Fruit fly (Drosophila melanogaster): ENCODE results near the gene CycJ.

Gene CycJ

DNA sequence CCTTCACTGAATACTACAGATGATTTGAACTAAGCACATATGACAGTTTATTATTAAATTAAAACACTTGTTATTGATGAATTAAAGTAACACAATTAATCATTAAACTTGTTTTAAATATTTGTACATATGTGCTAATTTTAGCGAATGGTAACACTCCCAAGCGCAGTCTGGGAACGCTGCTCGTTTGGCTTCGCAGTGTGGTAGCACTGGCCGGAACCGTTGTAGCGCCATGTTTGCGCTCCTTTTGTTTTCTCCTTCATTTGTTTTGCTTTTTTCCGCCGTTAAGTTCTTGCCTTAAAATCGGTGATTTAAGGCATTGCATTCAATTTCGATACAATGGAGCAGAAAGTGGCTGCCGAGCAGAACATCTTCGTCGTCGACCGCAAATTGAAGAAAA is at the start of gene CycJ:
TSS of gene CycJ (plus strand) at position 229 of the 400 bp plus-strand sequence.
- TF ChIP-seq CG8478 (optimal IDR thresholded peaks at IDR 0.05) (no peak), CTCF (optimal IDR thresholded peaks at IDR 0.05) (no peak)

DNA sequence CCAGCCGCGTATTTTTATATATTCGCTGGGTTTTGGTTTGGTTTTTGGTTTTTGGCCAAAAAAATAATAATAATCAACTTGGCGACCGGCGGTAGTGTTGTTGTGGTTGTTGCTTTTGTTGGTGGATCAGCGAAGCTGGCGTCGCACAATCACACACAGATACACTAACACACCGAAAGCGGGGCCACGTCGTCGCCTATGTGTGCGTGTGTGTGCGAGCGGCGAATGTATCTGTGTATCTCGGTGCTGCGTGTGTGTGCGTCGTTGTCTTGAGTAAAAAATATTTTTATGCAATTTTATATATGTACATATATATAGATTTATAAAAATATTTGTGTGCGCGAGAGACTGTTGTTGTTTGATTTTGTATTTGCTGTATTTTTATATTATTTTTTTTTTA is 49.1 kb upstream of the CycJ start:
- TF ChIP-seq CG8478 (optimal IDR thresholded peaks at IDR 0.05) (peak; percentile 2), CTCF (optimal IDR thresholded peaks at IDR 0.05) (no peak)

DNA sequence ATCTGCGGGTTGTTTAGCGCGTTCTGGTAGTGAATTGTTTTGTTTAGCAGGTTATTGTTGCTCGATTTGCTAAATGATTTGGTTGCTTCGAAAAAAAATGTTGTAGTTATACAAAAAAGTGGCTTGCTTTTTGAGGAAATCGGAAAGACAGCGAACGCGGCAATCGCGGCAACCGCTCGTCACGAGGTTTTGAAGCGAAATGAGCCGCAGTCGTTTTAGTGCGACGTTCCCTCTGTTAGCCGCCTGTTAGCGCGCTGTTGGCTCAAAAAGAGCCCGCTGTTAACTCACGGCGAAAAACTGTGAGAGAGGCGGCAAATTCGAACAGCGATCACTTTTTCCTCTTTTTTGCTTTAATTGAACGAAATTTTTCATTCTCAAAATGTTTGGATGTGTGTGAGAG is 48.5 kb upstream of the CycJ start:
- TF ChIP-seq CG8478 (optimal IDR thresholded peaks at IDR 0.05) (no peak), CTCF (optimal IDR thresholded peaks at IDR 0.05) (no peak)

DNA sequence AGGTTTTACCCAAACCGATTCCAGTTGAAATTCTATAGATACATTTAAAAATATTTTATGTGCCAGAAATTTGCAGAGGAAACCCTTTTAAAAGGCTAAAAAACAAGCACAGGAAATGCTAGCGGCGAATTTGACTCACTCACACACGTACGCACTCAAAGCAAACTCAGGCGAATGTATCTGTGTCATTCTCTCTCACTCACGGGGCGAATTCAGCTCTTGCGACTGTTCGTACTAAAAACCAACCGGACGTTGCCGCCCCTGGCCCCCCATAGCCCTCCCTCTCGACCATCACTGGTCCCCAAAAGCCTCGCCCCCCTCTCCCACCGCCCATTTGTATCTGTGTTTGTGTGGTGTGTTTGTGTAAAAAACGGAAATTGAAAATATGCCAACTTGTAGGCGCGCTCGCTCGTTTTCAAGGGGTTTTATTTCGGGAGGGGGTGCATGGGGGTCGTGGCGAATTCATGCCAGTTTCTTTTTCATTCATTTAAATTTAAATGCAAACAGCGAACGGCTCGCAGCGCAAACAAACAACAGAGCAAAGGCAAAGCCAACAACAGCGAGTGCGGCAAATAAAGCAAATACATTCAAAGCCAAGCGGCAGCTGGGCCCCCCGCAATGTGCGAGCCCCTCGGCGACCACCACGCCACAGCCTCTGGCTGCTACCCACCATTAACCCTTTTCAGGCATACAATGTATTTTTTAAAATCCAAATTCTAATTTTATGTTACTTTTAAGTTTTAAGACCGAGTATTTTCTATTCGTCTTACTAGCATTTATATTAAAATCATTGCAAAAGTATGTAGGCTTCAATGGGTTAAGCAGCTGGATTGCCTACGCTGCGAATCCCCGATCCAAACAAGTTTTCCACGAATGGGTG is 47.8 kb upstream of the CycJ start:
- TF ChIP-seq CG8478 (optimal IDR thresholded peaks at IDR 0.05) (peak; percentile 44), CTCF (optimal IDR thresholded peaks at IDR 0.05) (no peak)

DNA sequence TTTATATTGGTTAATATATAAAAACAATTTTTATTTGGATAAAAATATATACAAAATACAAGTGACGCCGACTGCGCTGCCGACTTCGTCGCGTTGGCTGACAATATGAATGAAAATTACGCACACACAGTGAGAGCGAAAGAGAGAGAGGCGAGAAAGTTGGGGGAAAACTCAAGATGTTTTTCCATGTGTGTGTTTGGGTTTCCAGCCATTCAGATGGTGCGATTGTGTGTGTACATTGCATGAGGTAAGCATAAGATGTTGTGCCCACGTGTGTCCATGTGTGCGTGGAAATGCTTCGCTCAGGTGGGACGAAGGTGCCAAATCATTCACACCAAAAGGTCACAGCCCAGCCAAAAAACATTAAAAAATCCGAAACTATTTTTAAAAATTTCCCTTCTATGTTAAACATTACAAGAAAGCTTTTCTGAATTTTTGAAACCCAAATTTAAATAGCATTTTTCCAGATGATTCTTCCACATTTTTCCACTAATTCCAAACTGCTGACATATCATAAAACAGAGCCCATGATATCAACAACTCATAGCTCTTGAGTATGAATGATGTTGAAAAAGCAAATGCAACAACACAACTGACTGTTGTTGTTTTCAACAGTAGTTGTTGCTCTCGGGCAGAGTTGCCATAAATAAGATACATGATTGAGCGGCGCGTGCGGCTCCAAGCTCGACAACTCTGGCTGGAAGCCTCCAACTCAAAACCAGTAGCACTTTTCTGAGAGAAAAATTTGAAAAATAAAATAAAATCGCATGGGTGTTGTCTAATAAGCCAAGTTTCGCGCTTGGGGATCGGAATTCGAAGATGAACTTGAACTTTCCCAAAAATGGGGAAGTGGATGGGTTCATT is 46.6 kb upstream of the CycJ start:
- TF ChIP-seq CG8478 (optimal IDR thresholded peaks at IDR 0.05) (no peak), CTCF (optimal IDR thresholded peaks at IDR 0.05) (no peak)

DNA sequence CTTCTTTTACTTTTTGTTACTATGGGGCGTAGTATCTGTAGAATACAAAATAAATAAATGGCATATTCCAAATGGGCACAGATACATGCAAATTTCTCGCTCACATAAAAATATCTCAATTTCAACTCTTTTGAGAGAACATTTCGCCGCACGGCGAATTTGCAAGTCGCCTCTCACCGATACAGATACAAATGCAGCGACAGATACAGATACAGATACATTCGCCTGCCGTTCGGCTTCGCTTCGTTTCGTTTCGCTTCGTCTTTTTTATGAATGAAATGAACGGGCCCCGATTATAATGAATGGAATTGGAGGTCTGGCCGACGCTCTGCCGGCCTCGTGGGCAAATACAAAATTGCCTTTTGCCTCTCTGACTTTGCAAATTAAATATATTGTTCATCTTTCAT is 46.0 kb upstream of the CycJ start:
- no peak for TF ChIP-seq CG8478 (optimal IDR thresholded peaks at IDR 0.05)
- TF ChIP-seq CTCF (optimal IDR thresholded peaks at IDR 0.05) = no peak

DNA sequence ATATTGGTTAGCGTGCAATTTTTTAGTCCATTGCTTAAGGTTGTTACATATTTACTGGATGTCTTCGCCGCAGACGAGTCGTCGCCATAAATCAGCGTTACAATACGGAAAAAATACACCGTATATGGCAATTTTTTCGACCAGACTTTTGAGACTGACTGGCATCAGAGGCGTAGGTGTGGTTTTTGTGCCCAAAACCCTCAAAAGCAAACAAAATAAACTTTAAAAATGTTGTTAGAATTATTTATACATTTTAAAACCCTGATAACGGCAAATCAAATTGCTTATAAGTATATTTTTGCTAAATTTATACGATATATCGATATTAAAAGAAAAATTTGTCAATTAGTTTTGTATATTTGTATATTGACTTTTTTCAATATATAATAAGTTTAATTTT is 45.6 kb upstream of the CycJ start:
- TF ChIP-seq CTCF (optimal IDR thresholded peaks at IDR 0.05) (no peak), CG8478 (optimal IDR thresholded peaks at IDR 0.05) (no peak)

DNA sequence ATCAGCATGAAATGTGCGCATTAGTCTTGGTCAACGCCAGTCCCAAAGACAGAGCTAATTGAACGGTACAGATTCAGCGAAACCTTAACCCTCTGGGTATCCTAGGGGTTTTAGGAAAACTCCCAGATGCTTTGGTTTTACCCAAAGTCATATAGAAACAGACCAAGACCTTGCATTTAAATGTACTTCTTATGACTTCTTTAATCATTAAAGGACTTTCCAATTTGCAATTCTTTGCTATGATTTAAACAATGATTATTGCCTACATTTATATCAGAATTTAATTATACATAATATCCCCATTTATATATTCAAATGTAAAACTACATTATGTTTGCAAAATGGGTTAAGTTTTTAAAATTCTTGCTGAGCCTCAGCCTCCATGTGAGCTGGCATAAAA is 43.2 kb upstream of the CycJ start:
- TF ChIP-seq CTCF (optimal IDR thresholded peaks at IDR 0.05) (no peak), CG8478 (optimal IDR thresholded peaks at IDR 0.05) (no peak)

DNA sequence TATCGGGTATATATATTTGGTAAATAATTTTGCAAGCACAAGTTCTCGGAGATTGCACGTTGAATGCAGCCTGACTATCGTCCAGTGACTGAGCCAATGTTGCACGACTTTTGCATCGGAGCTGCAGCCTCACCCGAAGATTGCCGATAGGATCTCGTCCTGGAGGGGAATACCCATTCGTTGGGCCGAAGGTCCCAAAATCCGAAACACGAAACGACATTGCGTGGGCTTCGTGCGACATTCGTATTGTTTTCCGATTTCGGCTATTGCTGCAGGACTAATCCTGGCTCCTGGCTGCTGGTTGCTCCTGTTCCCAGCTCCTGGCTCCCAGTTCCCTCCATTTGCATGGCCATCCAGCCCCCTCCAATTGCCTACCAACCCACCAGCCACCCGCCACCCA is 41.4 kb upstream of the CycJ start, which contains the start of gene sty:
TSS of gene sty (minus strand) at position 90 of the 400 bp plus-strand sequence.
- TF ChIP-seq CG8478 (optimal IDR thresholded peaks at IDR 0.05) (no peak), CTCF (optimal IDR thresholded peaks at IDR 0.05) (no peak)

DNA sequence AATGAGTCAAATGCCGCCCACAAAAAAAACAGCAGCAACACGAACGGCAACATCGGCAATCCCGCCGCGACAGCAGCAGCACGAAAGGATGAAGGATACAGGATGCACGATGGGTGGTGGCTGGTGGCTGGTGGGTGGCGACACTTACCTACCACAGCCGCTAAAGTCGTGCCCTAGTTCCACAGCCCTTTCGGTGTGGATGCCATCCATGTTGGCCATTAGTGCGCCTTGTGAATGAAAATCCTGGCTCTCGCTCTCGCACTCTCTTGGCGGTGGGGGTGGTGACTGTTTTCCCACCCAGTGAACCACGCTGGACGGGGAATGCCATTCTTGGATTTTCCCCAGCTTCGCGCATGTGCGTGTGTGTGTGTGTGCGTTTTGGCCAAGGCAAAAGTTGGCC is 39.2 kb upstream of the CycJ start:
- TF ChIP-seq CG8478 (optimal IDR thresholded peaks at IDR 0.05) (no peak), CTCF (optimal IDR thresholded peaks at IDR 0.05) (no peak)

DNA sequence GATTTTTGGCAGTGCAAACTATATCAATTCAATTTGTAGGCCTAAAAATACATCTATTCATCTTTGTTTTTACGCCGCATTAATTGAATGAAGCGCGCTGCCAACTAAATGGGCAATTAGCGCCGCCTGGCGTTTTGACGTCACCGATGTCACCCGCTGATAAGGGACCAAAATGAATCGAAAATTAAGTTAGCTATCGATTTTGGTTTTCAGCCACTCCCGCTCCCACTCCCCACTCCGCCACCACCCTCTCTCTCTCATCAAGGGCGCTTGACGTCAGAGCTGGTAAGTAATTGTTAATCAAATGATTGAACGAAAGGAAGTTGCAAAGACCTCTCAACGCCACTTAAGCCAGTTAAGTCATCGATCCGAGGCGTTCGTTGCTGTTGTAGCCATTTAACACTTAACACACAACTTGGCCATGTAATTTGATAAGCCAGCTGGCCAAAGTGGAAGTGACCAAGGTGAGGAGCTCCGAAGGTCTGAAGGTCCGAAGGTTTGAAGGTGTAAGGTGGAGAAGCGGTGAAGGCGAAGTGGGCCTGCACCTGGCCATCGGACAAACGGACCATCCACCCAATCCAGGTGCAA is 35.1 kb upstream of the CycJ start:
- no peak for TF ChIP-seq CTCF (optimal IDR thresholded peaks at IDR 0.05)

DNA sequence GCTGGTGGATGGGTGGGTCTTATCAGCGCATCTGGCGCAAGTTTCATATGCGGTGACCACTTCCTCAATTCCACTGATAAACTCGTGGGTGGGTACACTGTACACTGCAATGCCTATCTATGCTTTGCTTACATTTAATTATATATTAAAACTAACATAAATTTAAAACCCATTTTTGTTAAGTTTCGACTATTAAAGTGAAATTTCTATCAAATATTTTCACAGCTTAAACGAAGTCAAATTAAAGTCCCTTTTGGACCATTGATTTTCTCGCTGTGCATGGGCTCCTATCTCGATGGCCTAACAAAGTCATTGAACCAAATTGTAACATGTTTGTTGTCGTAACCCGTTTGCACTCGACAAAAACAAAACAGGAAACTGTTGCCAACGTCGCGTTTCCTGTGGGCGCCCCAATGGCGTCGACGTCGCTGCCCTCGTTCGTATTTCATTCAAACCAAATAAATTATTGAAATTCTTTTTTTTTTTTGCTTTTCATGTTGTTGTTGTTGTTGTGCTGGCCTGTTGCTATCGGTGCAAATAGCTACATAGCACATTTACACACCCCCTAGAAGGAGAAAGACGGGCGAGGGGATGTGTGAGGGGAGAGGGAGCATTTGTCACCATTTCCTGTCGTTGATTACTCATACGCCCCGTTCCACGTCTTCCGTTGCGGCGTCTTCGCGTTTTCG is 33.4 kb upstream of the CycJ start:
- no peak for TF ChIP-seq CG8478 (optimal IDR thresholded peaks at IDR 0.05)
- TF ChIP-seq CTCF (optimal IDR thresholded peaks at IDR 0.05) = no peak

DNA sequence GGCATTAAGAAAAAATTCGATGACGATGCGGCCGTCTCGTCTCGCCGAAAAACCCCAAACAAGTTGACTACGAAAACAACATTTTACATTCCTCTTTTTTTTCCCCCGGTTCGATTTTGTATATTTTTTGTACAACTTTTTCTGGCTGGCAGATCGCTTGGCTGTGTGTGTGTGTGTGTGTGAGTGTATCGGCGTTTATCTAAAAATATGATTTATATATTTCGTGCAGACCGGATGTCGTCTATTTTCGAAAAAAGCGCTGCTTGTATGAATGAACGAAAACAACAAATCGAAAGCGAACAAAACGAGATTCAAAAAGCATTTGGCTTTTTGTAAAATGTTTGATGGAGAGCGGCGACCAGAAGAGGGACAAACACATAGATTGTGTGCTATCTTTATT is 32.3 kb upstream of the CycJ start:
- TF ChIP-seq CG8478 (optimal IDR thresholded peaks at IDR 0.05) (no peak), CTCF (optimal IDR thresholded peaks at IDR 0.05) (no peak)

DNA sequence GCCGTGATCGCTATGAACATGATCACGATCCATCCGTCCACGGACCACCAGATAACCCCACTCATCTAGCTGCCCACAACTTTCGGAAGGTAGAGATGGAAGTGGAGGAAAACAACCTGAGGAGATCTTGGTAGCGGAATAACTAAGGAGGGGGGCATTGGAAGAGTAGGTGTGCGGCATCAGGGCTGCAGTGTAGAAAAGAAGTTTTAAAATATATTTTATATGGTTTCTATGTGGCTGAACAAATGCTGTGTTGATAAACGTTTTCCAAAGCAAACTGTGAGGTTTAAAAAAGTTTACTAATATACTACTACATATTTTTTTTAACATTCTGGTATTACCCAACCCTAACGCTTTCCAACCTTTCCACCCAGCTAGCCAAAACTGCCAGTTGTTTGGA is 31.3 kb upstream of the CycJ start:
- TF ChIP-seq CTCF (optimal IDR thresholded peaks at IDR 0.05) (no peak), CG8478 (optimal IDR thresholded peaks at IDR 0.05) (no peak)
